Worm (Caenorhabditis elegans): Measurements from ENCODE around the gene VM106R.1.

DNA sequence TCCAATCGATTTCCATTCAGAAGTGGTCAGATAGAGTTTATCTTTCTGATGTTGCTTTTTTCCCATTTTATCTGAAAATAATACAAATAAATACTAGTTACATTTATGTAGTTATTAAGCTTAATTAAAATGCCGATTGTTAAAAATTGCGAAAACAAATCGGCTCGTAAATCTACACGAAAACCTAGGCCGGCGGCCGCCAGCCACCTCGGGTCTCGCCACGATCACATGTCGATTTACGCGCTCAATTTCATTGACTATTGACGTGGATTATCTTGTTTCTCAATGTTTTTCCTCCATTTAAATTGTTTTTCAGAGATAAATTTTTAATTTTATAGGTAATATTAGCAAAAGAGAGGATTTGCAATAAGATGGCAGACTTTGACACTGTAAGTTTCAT lies 43.6 kb upstream of the VM106R.1 start, which contains the start of the genes cyn-4 and copz-1:
- TF ChIP-seq hmg-4 (GFP tag; optimal IDR thresholded peaks at IDR 0.05) (peak; percentile 42), sea-1 (GFP tag; conservative IDR thresholded peaks at IDR 0.05) (no peak), flt-1 (GFP tag; IDR thresholded peaks at IDR 0.05) (no peak), tbx-11 (GFP tag; IDR thresholded peaks at IDR 0.05) (no peak)
